Worm (Caenorhabditis elegans) whole organism, L1 larva: ENCODE data around the gene F10C2.5.

ENCODE experiments used
- aha-1 ChIP-seq: fragments of 150-350 bp; optimal IDR thresholded peaks from 2 replicates; lab custom pipeline; 2014; ENCODE audit warnings: missing biosample characterization, missing genetic modification characterization
- ama-1 ChIP-seq: fragments of 150-350 bp; optimal IDR thresholded peaks from 2 replicates; lab custom pipeline; 2014
- ceh-90 ChIP-seq: sonication (generic microtip); optimal IDR thresholded peaks from 2 replicates; lab custom pipeline; 2016; ENCODE audit warnings: missing genetic modification characterization, missing compliant biosample characterization
- nhr-12 ChIP-seq: sonication (generic microtip); optimal IDR thresholded peaks from 2 replicates; lab custom pipeline; 2017; ENCODE audit warnings: missing biosample characterization, missing genetic modification characterization

- no peak for TF ChIP-seq ama-1 (lab: Kevin White, UChicago)
- TF ChIP-seq aha-1 (tag; lab: Kevin White, UChicago): no peak
- no peak for TF ChIP-seq ceh-90 (tag; lab: Kevin White, UChicago)
- no peak for TF ChIP-seq nhr-12
Observed at ce11 chrV:12020940-12021339, 24.3 kb upstream of the F10C2.5 start.
